Worm (Caenorhabditis elegans): ENCODE results near the gene T19D12.4.

DNA sequence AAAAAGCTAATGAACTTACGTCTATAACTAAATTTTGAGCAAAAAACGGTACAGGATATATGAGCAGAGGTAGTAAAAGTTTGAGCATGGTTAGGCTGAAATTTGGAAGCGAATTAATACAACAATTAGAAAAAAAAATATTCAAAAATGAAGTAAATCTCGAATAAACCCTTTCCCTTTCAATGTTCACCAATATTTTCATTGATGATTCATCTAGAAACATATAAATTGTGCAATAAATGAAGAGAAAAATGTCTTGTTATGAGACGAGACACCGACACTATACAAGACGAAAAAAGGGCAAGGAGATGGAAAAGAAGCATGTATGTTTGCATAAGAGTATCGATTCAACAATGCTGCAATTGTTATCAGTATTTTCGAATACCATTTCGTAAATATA is 5.6 kb upstream of the T19D12.4 start, which contains the start of gene F54H5.14:
- TF ChIP-seq scrt-1 (GFP tag; IDR thresholded peaks at IDR 0.05) (no peak), hmbx-1 (tag; optimal IDR thresholded peaks at IDR 0.05) (no peak), flt-1 (GFP tag; IDR thresholded peaks at IDR 0.05) (no peak), tbx-37 (GFP tag; conservative IDR thresholded peaks at IDR 0.05) (no peak), B0310.2 (tag; optimal IDR thresholded peaks at IDR 0.05) (no peak), tbx-11 (GFP tag; IDR thresholded peaks at IDR 0.05) (no peak), ama-1 (optimal IDR thresholded peaks at IDR 0.05) (no peak), hmg-4 (GFP tag; optimal IDR thresholded peaks at IDR 0.05) (no peak)
